Worm (Caenorhabditis elegans): ENCODE results near the gene rbm-34.

- TF ChIP-seq flt-1 (GFP tag; IDR thresholded peaks at IDR 0.05) (no peak), klf-2 (GFP tag; conservative IDR thresholded peaks at IDR 0.05) (no peak), med-1 (GFP tag; optimal IDR thresholded peaks at IDR 0.05; ENCODE audit: insufficient read depth) (no peak), cog-1 (tag; optimal IDR thresholded peaks at IDR 0.05) (no peak), ztf-29 (GFP tag; IDR thresholded peaks at IDR 0.05) (no peak), ztf-23 (GFP tag; IDR thresholded peaks at IDR 0.05) (no peak), tab-1 (GFP tag; IDR thresholded peaks at IDR 0.05) (no peak), ref-1 (GFP tag; conservative IDR thresholded peaks at IDR 0.05) (no peak)
Measured at ce11 chrIV:12044844-12045738, 40.1 kb upstream of the rbm-34 start.

Measured in whole organism, midembryonic.